Fruit fly (Drosophila melanogaster) whole organism, embryonic: Measurements from ENCODE around the gene CG7054.

Experiments used
- CG11093 ChIP-seq: fragments of 200-800 bp; sonication (Bioruptor generic); IDR thresholded peaks from 3 replicates; pipeline ENCODE4 v1.3.6; 2022; ENCODE audit warnings: missing biosample characterization, missing genetic modification characterization
- CG13296 ChIP-seq: fragments of 200-800 bp; sonication (Bioruptor generic); optimal IDR thresholded peaks from 3 replicates; lab custom pipeline; 2018; ENCODE audit warnings: missing biosample characterization, mild to moderate bottlenecking, missing genetic modification characterization
- CG18262 ChIP-seq: fragments of 200-800 bp; optimal IDR thresholded peaks from 3 replicates; lab custom pipeline; 2019; ENCODE audit warnings: missing biosample characterization, mild to moderate bottlenecking, missing genetic modification characterization, moderate library complexity
- CG2116 ChIP-seq: fragments of 200-800 bp; sonication (Bioruptor generic); optimal IDR thresholded peaks from 3 replicates; lab custom pipeline; 2018; ENCODE audit warnings: missing biosample characterization, mild to moderate bottlenecking, missing genetic modification characterization
- CG2875 ChIP-seq: fragments of 200-800 bp; sonication (Bioruptor generic); optimal IDR thresholded peaks from 2 replicates; lab custom pipeline; 2017; ENCODE audit warnings: missing biosample characterization, mild to moderate bottlenecking, missing genetic modification characterization, missing genetic modification reagents
- CG30431 ChIP-seq: fragments of 200-800 bp; sonication (Bioruptor generic); optimal IDR thresholded peaks from 2 replicates; lab custom pipeline; 2017; ENCODE audit warnings: missing biosample characterization, missing genetic modification characterization
- CG31224 ChIP-seq: fragments of 200-800 bp; sonication (Bioruptor generic); IDR thresholded peaks from 2 replicates; pipeline ENCODE4 v1.3.6; 2022; ENCODE audit warnings: missing biosample characterization, missing genetic modification characterization
- CG34376 ChIP-seq: fragments of 200-800 bp; sonication (Bioruptor generic); optimal IDR thresholded peaks from 2 replicates; lab custom pipeline; 2018; ENCODE audit warnings: missing biosample characterization, mild to moderate bottlenecking, missing genetic modification characterization
- CG3995 ChIP-seq: fragments of 200-800 bp; sonication (Bioruptor generic); optimal IDR thresholded peaks from 3 replicates; lab custom pipeline; 2016; ENCODE audit warnings: missing biosample characterization, missing genetic modification characterization
- CG43689 ChIP-seq: fragments of 200-800 bp; sonication (Bioruptor generic); IDR thresholded peaks from 2 replicates; pipeline ENCODE4 v1.3.6; 2022; ENCODE audit warnings: missing biosample characterization, missing genetic modification characterization
- CG4854 ChIP-seq: fragments of 200-800 bp; sonication (Bioruptor generic); optimal IDR thresholded peaks from 2 replicates; lab custom pipeline; 2016; ENCODE audit warnings: missing biosample characterization, missing genetic modification characterization, inconsistent platforms
- CG6854 ChIP-seq: fragments of 200-800 bp; sonication (Bioruptor generic); optimal IDR thresholded peaks from 3 replicates; lab custom pipeline; 2017; ENCODE audit warnings: missing biosample characterization, mild to moderate bottlenecking, missing genetic modification characterization
- CG7357 ChIP-seq: fragments of 200-800 bp; sonication (Bioruptor generic); IDR thresholded peaks from 3 replicates; pipeline ENCODE4 v1.3.6; 2022; ENCODE audit warnings: missing biosample characterization, missing genetic modification characterization
- CG8478 ChIP-seq: fragments of >200 bp; optimal IDR thresholded peaks from 2 replicates; lab custom pipeline; 2018
- CG8924 ChIP-seq: fragments of 200-800 bp; optimal IDR thresholded peaks from 3 replicates; lab custom pipeline; 2019; ENCODE audit warnings: missing biosample characterization, mild to moderate bottlenecking, missing genetic modification characterization, moderate library complexity
- D19A ChIP-seq: fragments of 200-800 bp; optimal IDR thresholded peaks from 3 replicates; lab custom pipeline; 2019; ENCODE audit warnings: missing biosample characterization, mild to moderate bottlenecking, missing genetic modification characterization, moderate library complexity
- Ets65A ChIP-seq: fragments of 200-800 bp; sonication (Bioruptor generic); peaks from one replicate; lab custom pipeline; 2016; ENCODE audit warnings: missing biosample characterization, missing genetic modification characterization
- Ets97D ChIP-seq: fragments of 200-800 bp; sonication (Bioruptor generic); optimal IDR thresholded peaks from 3 replicates; lab custom pipeline; 2016; ENCODE audit warnings: missing biosample characterization, missing genetic modification characterization
- HLH3B ChIP-seq: fragments of 200-800 bp; sonication (Bioruptor generic); IDR thresholded peaks from 2 replicates; pipeline ENCODE4 v1.3.6; 2022; ENCODE audit warnings: missing biosample characterization, missing genetic modification characterization
- Med ChIP-seq: fragments of 200-800 bp; sonication (Bioruptor generic); peaks from one replicate; lab custom pipeline; 2016; ENCODE audit warnings: missing biosample characterization, missing genetic modification characterization, mild to moderate bottlenecking, inconsistent platforms, moderate library complexity
- NC2α ChIP-seq: fragments of 200-800 bp; sonication (Bioruptor generic); optimal IDR thresholded peaks from 2 replicates; lab custom pipeline; 2016; ENCODE audit warnings: missing biosample characterization, missing genetic modification characterization
- Nf-YB ChIP-seq: fragments of 200-800 bp; sonication (Bioruptor generic); optimal IDR thresholded peaks from 3 replicates; lab custom pipeline; 2019; ENCODE audit warnings: missing biosample characterization, mild to moderate bottlenecking, missing genetic modification characterization, moderate library complexity
- Nf-YC ChIP-seq: fragments of 200-800 bp; optimal IDR thresholded peaks from 3 replicates; lab custom pipeline; 2019; ENCODE audit warnings: missing biosample characterization, mild to moderate bottlenecking, missing genetic modification characterization, moderate library complexity
- Oli ChIP-seq: fragments of 200-800 bp; sonication (Bioruptor generic); optimal IDR thresholded peaks from 2 replicates; lab custom pipeline; 2018; ENCODE audit warnings: missing biosample characterization, mild to moderate bottlenecking, missing genetic modification characterization, moderate library complexity
- Pdp1 ChIP-seq, 2 experiments: fragments of 200-800 bp; sonication (Bioruptor generic); optimal IDR thresholded peaks; 3 replicates each; lab custom pipeline; 2016; ENCODE audit warnings: missing biosample characterization in 2 of 2, missing genetic modification characterization in 2 of 2, mild to moderate bottlenecking in 1 of 2, moderate library complexity in 1 of 2
- Taf1 ChIP-seq: fragments of 200-800 bp; sonication (Bioruptor generic); IDR thresholded peaks from 2 replicates; pipeline ENCODE4 v1.3.6; 2022; ENCODE audit warnings: missing biosample characterization, missing genetic modification characterization
- Xrp1 ChIP-seq: fragments of 200-800 bp; sonication (Bioruptor generic); IDR thresholded peaks from 2 replicates; pipeline ENCODE4 v1.3.6; 2022; ENCODE audit warnings: missing biosample characterization, missing genetic modification characterization
- caup ChIP-seq: fragments of 200-800 bp; sonication (Bioruptor generic); optimal IDR thresholded peaks from 3 replicates; lab custom pipeline; 2017; ENCODE audit warnings: missing biosample characterization, mild to moderate bottlenecking, missing genetic modification characterization, moderate library complexity; ENCODE audit not compliant: severe bottlenecking
- chm ChIP-seq: fragments of 200-800 bp; sonication (Bioruptor generic); IDR thresholded peaks from 2 replicates; pipeline ENCODE4 v1.3.6; 2022; ENCODE audit warnings: missing biosample characterization, missing genetic modification characterization
- crol ChIP-seq: fragments of 200-800 bp; sonication (Bioruptor generic); IDR thresholded peaks from 2 replicates; pipeline ENCODE4 v1.3.6; 2022; ENCODE audit warnings: missing biosample characterization, missing genetic modification characterization
- dati ChIP-seq: fragments of 200-800 bp; sonication (Bioruptor generic); IDR thresholded peaks from 2 replicates; pipeline ENCODE4 v1.3.6; 2022; ENCODE audit warnings: missing biosample characterization, missing genetic modification characterization
- emc ChIP-seq: fragments of 200-800 bp; sonication (Bioruptor generic); optimal IDR thresholded peaks from 2 replicates; lab custom pipeline; 2016; ENCODE audit warnings: missing biosample characterization, missing genetic modification characterization
- fd3F ChIP-seq: fragments of 200-800 bp; sonication (Bioruptor generic); optimal IDR thresholded peaks from 2 replicates; lab custom pipeline; 2018; ENCODE audit warnings: missing biosample characterization, mild to moderate bottlenecking, missing genetic modification characterization, moderate library complexity
- fd64A ChIP-seq: fragments of 200-800 bp; sonication (Bioruptor generic); optimal IDR thresholded peaks from 3 replicates; lab custom pipeline; 2018; ENCODE audit warnings: missing biosample characterization, mild to moderate bottlenecking, missing genetic modification characterization
- gro ChIP-seq: fragments of 200-800 bp; sonication (Bioruptor generic); optimal IDR thresholded peaks from 2 replicates; lab custom pipeline; 2016; ENCODE audit warnings: missing biosample characterization, missing genetic modification characterization
- h ChIP-seq: fragments of >200 bp; optimal IDR thresholded peaks from 2 replicates; lab custom pipeline; 2017
- hkb ChIP-seq, 2 experiments: fragments of 200-800 bp in 1 of 2; fragments of >200 bp in 1 of 2; sonication (Bioruptor generic) in 1 of 2; IDR thresholded peaks in 1 of 2; optimal IDR thresholded peaks in 1 of 2; 2 replicates each; pipeline versions ENCODE4 v1.3.6 to Lab custom; 2017 to 2022; ENCODE audit warnings: missing biosample characterization in 1 of 2, missing genetic modification characterization in 1 of 2
- hth ChIP-seq: fragments of >200 bp; optimal IDR thresholded peaks from 2 replicates; lab custom pipeline; 2017; ENCODE audit warnings: inconsistent platforms
- kah ChIP-seq: fragments of 200-800 bp; sonication (Bioruptor generic); optimal IDR thresholded peaks from 2 replicates; lab custom pipeline; 2018; ENCODE audit warnings: missing biosample characterization, mild to moderate bottlenecking, missing genetic modification characterization
- lab ChIP-seq: fragments of 200-800 bp; sonication (Bioruptor generic); optimal IDR thresholded peaks from 3 replicates; lab custom pipeline; 2017; ENCODE audit warnings: missing biosample characterization, missing genetic modification characterization, mild to moderate bottlenecking, moderate library complexity, missing genetic modification reagents
- lmd ChIP-seq: fragments of 200-800 bp; sonication (Bioruptor generic); IDR thresholded peaks from 2 replicates; pipeline ENCODE4 v1.3.6; 2022; ENCODE audit warnings: missing biosample characterization, missing genetic modification characterization
- nerfin-2 ChIP-seq: fragments of 200-800 bp; sonication (Bioruptor generic); IDR thresholded peaks from 2 replicates; pipeline ENCODE4 v1.3.6; 2022; ENCODE audit warnings: missing biosample characterization, missing genetic modification characterization; ENCODE audit not compliant: partially characterized antibody
- oc ChIP-seq: fragments of 200-800 bp; sonication (Bioruptor generic); optimal IDR thresholded peaks from 2 replicates; lab custom pipeline; 2018; ENCODE audit warnings: missing biosample characterization, mild to moderate bottlenecking, missing genetic modification characterization, moderate library complexity
- odd ChIP-seq: fragments of 200-800 bp; sonication (Bioruptor generic); optimal IDR thresholded peaks from 2 replicates; lab custom pipeline; 2017; ENCODE audit warnings: missing biosample characterization, mild to moderate bottlenecking, missing genetic modification characterization
- pum ChIP-seq: fragments of 200-800 bp; sonication (Bioruptor generic); optimal IDR thresholded peaks from 2 replicates; lab custom pipeline; 2016; ENCODE audit warnings: missing biosample characterization, missing genetic modification characterization
- pzg ChIP-seq: fragments of 200-800 bp; sonication (Bioruptor generic); optimal IDR thresholded peaks from 3 replicates; lab custom pipeline; 2018; ENCODE audit warnings: missing biosample characterization, mild to moderate bottlenecking, missing genetic modification characterization, moderate library complexity
- sens ChIP-seq: fragments of 200-800 bp; sonication (Bioruptor generic); peaks from one replicate; lab custom pipeline; 2016; ENCODE audit warnings: missing biosample characterization, missing genetic modification characterization
- ssp ChIP-seq: fragments of 200-800 bp; sonication (Bioruptor generic); IDR thresholded peaks from 2 replicates; pipeline ENCODE4 v1.3.6; 2022; ENCODE audit warnings: missing biosample characterization, missing genetic modification characterization
- trem ChIP-seq: fragments of 200-800 bp; optimal IDR thresholded peaks from 3 replicates; lab custom pipeline; 2019; ENCODE audit warnings: missing biosample characterization, mild to moderate bottlenecking, missing genetic modification characterization, moderate library complexity
- vfl ChIP-seq: fragments of 200-800 bp; sonication (Bioruptor generic); optimal IDR thresholded peaks from 2 replicates; lab custom pipeline; 2016; ENCODE audit warnings: missing biosample characterization, missing genetic modification characterization

Gene CG7054

dm6 chr3R:22447874-22448254 is 16.9 kb upstream of the CG7054 start, which contains the start of gene CG34376 (continued):
- peak; percentile 4 for TF ChIP-seq CG13296 (GFP tag; lab: Kevin White, UChicago)
- no peak for TF ChIP-seq Taf1
- no peak for TF ChIP-seq vfl (GFP tag; lab: Kevin White, UChicago)
- peak; percentile 74 for TF ChIP-seq CG2116 (GFP tag; lab: Kevin White, UChicago)
- TF ChIP-seq CG18262 (tag; lab: Kevin White, UChicago): peak; percentile 29
- 0 out of 2 replicates have a peak, but pooled peaks have one; percentile 29 for TF ChIP-seq dati (GFP tag; lab: Robert Waterston, UW)
- peak; percentile 68 for TF ChIP-seq Ets97D (GFP tag; lab: Kevin White, UChicago)
- TF ChIP-seq Xrp1 (GFP tag; lab: Robert Waterston, UW): peak; percentile 27
- TF ChIP-seq CG7357: peak; percentile 58; the same call in 1 of the 3 replicates
- no peak for TF ChIP-seq Oli
- peak; percentile 54 for TF ChIP-seq Nf-YC (tag; lab: Kevin White, UChicago)
- no peak for TF ChIP-seq chm (GFP tag; lab: Robert Waterston, UW)
- TF ChIP-seq CG8924 (tag; lab: Kevin White, UChicago): peak; percentile 65
- no peak for TF ChIP-seq CG43689 (GFP tag; lab: Robert Waterston, UW)
- TF ChIP-seq lab (GFP tag; lab: Kevin White, UChicago): peak; percentile 49
- peak; percentile 89 for TF ChIP-seq sens

dm6 chr3R:22449871-22450424 is 14.8 kb upstream of the CG7054 start:
- TF ChIP-seq pum: no peak
- no peak for TF ChIP-seq CG8924 (tag; lab: Kevin White, UChicago)
- TF ChIP-seq sens: peak; percentile 56
- TF ChIP-seq ssp (GFP tag; lab: Robert Waterston, UW): no peak
- TF ChIP-seq fd64A: no peak
- no peak for TF ChIP-seq emc (GFP tag; lab: Kevin White, UChicago)
- no peak for TF ChIP-seq trem (tag; lab: Kevin White, UChicago)
- no peak for TF ChIP-seq Nf-YC (tag; lab: Kevin White, UChicago)
- TF ChIP-seq HLH3B (GFP tag; lab: Robert Waterston, UW): no peak
- TF ChIP-seq CG6854 (GFP tag; lab: Kevin White, UChicago): no peak
- TF ChIP-seq nerfin-2: no peak
- TF ChIP-seq Med (GFP tag; lab: Kevin White, UChicago): peak; percentile 62
- TF ChIP-seq Pdp1 (GFP tag; optimal IDR thresholded peaks at IDR 0.05; lab: Kevin White, UChicago): no peak
- TF ChIP-seq CG3995: no peak
- no peak for TF ChIP-seq CG11093 (GFP tag; lab: Robert Waterston, UW)
- TF ChIP-seq CG4854: no peak
- no peak for TF ChIP-seq gro (GFP tag; lab: Kevin White, UChicago)
- no peak for TF ChIP-seq oc (tag; lab: Kevin White, UChicago)
- TF ChIP-seq pzg: no peak
- peak; percentile 5 for TF ChIP-seq CG8478 (lab: Kevin White, UChicago)
- no peak for TF ChIP-seq CG30431 (GFP tag; lab: Kevin White, UChicago)
- TF ChIP-seq Ets65A: no peak
- TF ChIP-seq CG34376: peak; percentile 98
- TF ChIP-seq NC2α (GFP tag; lab: Kevin White, UChicago): no peak
- no peak for TF ChIP-seq lmd (GFP tag; lab: Robert Waterston, UW)
- peak; percentile 25 for TF ChIP-seq caup (GFP tag; lab: Kevin White, UChicago)
- TF ChIP-seq hkb (optimal IDR thresholded peaks at IDR 0.05; lab: Kevin White, UChicago): no peak
- no peak for TF ChIP-seq hkb (GFP tag; IDR thresholded peaks at IDR 0.05; lab: Robert Waterston, UW)
- TF ChIP-seq kah (GFP tag; lab: Kevin White, UChicago): no peak
- TF ChIP-seq fd3F (GFP tag; lab: Kevin White, UChicago): no peak
- no peak for TF ChIP-seq CG2875 (GFP tag; lab: Kevin White, UChicago)
- peak; percentile 23 for TF ChIP-seq Nf-YB (GFP tag; lab: Kevin White, UChicago)
- TF ChIP-seq hth: no peak
- no peak for TF ChIP-seq CG31224 (GFP tag; lab: Robert Waterston, UW)
- TF ChIP-seq crol (GFP tag; lab: Robert Waterston, UW): no peak
- peak; percentile 5 for TF ChIP-seq odd (GFP tag; lab: Kevin White, UChicago)
- TF ChIP-seq D19A (tag; lab: Kevin White, UChicago): peak; percentile 60
- TF ChIP-seq h (lab: Kevin White, UChicago): no peak
